Worm (Caenorhabditis elegans): ENCODE data around the gene T22B7.3.

T22B7.3 gene

DNA sequence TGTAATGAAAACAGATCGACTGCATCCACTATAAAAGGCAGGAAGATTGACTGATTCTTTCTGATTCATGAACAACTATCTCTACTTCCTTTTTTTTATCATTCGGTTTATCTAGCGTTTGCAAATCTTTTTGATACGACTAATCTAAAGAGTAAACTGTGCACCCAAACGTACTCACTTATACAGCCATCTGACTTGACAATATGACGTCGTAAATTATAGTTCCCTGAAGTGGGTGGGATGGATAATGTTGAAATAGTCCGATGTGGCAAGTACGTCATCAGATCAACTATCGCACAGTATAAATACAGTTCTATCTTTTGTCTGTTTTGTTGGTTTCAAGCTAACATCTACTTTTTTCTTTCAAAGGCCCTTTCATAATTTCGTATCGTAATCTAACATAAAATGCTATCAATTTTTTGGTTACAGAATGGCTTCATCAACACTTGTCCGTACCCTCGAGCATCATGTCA is at the start of gene T22B7.3:
TSS of gene T22B7.3 (plus strand) at position 423 of the 473 bp plus-strand sequence.
- TF ChIP-seq nhr-77 (tag; optimal IDR thresholded peaks at IDR 0.05), result no peak
- TF ChIP-seq blmp-1 (tag; optimal IDR thresholded peaks at IDR 0.05; ENCODE audit: insufficient read depth), result no peak
- TF ChIP-seq egl-27 (tag; optimal IDR thresholded peaks at IDR 0.05), result no peak
- no peak for TF ChIP-seq unc-55 (GFP tag; optimal IDR thresholded peaks at IDR 0.05)
- no peak for TF ChIP-seq sem-4 (tag; optimal IDR thresholded peaks at IDR 0.05)
- TF ChIP-seq Y55F3AM.14 (GFP tag; optimal IDR thresholded peaks at IDR 0.05), result no peak
- no peak for TF ChIP-seq nhr-25 (tag; optimal IDR thresholded peaks at IDR 0.05)
- TF ChIP-seq skn-1 (tag; optimal IDR thresholded peaks at IDR 0.05), result no peak
- no peak for TF ChIP-seq elt-3 (tag; optimal IDR thresholded peaks at IDR 0.05)
- no peak for TF ChIP-seq nhr-11 (tag; optimal IDR thresholded peaks at IDR 0.05)
- TF ChIP-seq nhr-21 (tag; optimal IDR thresholded peaks at IDR 0.05), result no peak
- no peak for TF ChIP-seq mab-5 (tag; optimal IDR thresholded peaks at IDR 0.05)
- TF ChIP-seq nhr-129 (tag; optimal IDR thresholded peaks at IDR 0.05), result no peak
- TF ChIP-seq ZK546.5 (tag; optimal IDR thresholded peaks at IDR 0.05), result no peak

DNA sequence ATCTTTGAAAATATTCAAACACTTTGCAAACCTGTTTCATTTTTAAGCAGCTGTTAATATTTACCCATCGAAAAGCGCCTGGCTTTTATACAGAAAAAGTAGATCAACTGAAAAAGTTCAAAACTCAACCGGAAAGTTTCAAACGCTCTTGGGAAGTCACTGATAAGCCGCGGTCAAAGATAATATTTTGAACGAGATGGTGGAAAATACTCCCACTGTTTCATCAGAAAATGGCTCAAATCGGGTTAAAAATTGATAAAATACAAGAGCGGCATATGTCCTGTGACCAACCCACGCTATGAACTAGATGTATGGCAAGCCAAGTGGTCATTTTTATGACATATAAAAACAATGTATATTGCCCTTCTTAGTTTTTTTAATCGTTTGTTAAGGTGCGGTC is 47.9 kb upstream of the T22B7.3 start, which contains the start of gene sulp-2:
TSS of gene sulp-2 (minus strand) at position 107 of the 400 bp plus-strand sequence.
- TF ChIP-seq alr-1 (tag; optimal IDR thresholded peaks at IDR 0.05) (no peak), crh-2 (tag; optimal IDR thresholded peaks at IDR 0.05) (no peak), blmp-1 (tag; optimal IDR thresholded peaks at IDR 0.05; ENCODE audit: insufficient read depth) (no peak), elt-1 (tag; optimal IDR thresholded peaks at IDR 0.05) (no peak), lin-13 (GFP tag; optimal IDR thresholded peaks at IDR 0.05) (no peak), nhr-25 (tag; optimal IDR thresholded peaks at IDR 0.05) (no peak), nhr-21 (tag; optimal IDR thresholded peaks at IDR 0.05) (no peak), skn-1 (tag; optimal IDR thresholded peaks at IDR 0.05) (no peak), zag-1 (tag; optimal IDR thresholded peaks at IDR 0.05) (no peak), unc-55 (GFP tag; optimal IDR thresholded peaks at IDR 0.05) (no peak), lin-39 (tag; optimal IDR thresholded peaks at IDR 0.05) (no peak), sem-4 (tag; optimal IDR thresholded peaks at IDR 0.05) (no peak), sma-9 (GFP tag; optimal IDR thresholded peaks at IDR 0.05) (no peak), sma-9 (tag; optimal IDR thresholded peaks at IDR 0.05) (no peak), lsy-2 (tag; optimal IDR thresholded peaks at IDR 0.05) (no peak), C34F6.9 (tag; optimal IDR thresholded peaks at IDR 0.05) (no peak)

DNA sequence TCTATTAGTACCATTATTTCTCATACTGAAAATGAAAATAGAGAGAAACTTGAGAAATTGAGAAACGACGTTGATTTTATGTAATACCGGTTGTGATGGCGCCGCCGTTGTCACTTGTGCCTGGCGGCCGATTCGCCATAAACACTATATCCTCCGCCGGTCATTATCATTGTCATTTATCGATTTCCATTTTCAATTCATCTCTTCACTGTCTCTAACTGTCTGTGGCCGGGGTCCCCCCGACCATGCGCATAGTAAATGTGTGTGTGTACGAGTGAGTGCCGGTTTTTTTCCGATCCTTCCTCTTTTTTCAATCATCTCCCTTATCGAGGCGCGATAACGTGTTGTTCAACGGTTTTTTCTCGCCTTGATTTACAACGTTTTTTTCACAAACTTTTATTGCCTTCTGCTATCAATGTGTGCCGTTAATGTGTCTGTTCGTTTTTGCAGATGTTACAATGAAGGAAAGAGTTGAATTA is 43.8 kb upstream of the T22B7.3 start, which contains the start of gene F14D12.1:
TSS of gene F14D12.1 (plus strand) at position 429 of the 479 bp plus-strand sequence.
- TF ChIP-seq lsy-2 (tag; optimal IDR thresholded peaks at IDR 0.05) (no peak), skn-1 (tag; optimal IDR thresholded peaks at IDR 0.05) (no peak), lin-39 (tag; optimal IDR thresholded peaks at IDR 0.05) (no peak), fos-1 (tag; optimal IDR thresholded peaks at IDR 0.05) (peak; percentile 7), sma-9 (GFP tag; optimal IDR thresholded peaks at IDR 0.05) (peak; percentile 58), sma-9 (tag; optimal IDR thresholded peaks at IDR 0.05) (no peak), sma-3 (GFP tag; optimal IDR thresholded peaks at IDR 0.05) (peak; percentile 57), peb-1 (tag; optimal IDR thresholded peaks at IDR 0.05) (no peak), nhr-25 (tag; optimal IDR thresholded peaks at IDR 0.05) (peak; percentile 47), sem-4 (tag; optimal IDR thresholded peaks at IDR 0.05) (peak; percentile 48), dmd-4 (tag; optimal IDR thresholded peaks at IDR 0.05) (no peak), gmeb-1 (tag; optimal IDR thresholded peaks at IDR 0.05) (no peak), nhr-21 (tag; optimal IDR thresholded peaks at IDR 0.05) (peak; percentile 62), blmp-1 (tag; optimal IDR thresholded peaks at IDR 0.05; ENCODE audit: insufficient read depth) (peak; percentile 3)

DNA sequence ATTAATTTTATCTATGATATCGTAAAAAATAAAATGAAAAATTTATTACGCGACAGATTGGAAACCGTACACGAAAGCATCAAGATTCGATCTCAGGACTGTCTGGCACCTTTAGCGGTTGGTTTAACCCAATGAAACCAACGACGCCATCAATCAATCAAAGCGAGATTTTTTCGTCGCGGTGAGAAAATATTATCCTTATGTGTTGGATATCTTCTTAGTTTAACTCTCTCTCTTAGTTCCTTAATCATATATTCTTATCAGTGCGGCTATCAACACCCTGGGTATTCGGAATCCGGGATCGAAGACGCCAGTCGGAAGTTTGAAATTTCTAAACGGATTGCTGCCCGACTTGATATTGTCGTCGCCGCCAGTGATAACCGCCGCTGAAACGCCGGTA is 42.1 kb upstream of the T22B7.3 start:
- TF ChIP-seq ztf-4 (tag; optimal IDR thresholded peaks at IDR 0.05) (no peak), lsy-2 (tag; optimal IDR thresholded peaks at IDR 0.05) (no peak), egl-27 (tag; optimal IDR thresholded peaks at IDR 0.05) (no peak), ceh-82 (tag; optimal IDR thresholded peaks at IDR 0.05) (no peak), nhr-21 (tag; optimal IDR thresholded peaks at IDR 0.05) (peak; percentile 29)

DNA sequence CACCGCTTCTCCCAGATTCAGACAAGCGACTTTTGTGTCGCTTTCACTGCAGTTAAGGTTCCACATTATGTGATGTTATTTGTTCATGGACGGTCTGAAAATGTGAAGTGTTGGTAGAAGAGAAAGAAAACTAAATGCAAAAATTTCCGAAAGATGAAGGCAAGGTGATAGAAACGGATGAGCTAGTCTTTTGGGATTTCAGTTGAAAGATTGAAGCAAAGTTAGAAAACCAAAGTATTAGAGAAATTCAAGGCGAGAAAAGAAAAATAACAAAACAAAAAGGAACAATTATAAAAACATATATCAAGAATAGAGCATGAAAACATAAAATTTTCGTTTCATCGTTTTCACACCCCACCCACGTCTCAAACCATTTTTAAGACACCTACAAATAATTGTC is 36.0 kb upstream of the T22B7.3 start, which contains the start of gene octr-1:
TSS of gene octr-1 (minus strand) at position 101 of the 400 bp plus-strand sequence.
- TF ChIP-seq elt-1 (tag; optimal IDR thresholded peaks at IDR 0.05) (no peak), sma-9 (GFP tag; optimal IDR thresholded peaks at IDR 0.05) (no peak), sma-9 (tag; optimal IDR thresholded peaks at IDR 0.05) (no peak), nhr-12 (tag; optimal IDR thresholded peaks at IDR 0.05) (no peak), mdl-1 (tag; optimal IDR thresholded peaks at IDR 0.05) (no peak), mab-5 (tag; optimal IDR thresholded peaks at IDR 0.05) (no peak), ztf-1 (GFP tag; conservative IDR thresholded peaks at IDR 0.05) (no peak), nhr-11 (tag; optimal IDR thresholded peaks at IDR 0.05) (no peak)
